Worm (Caenorhabditis elegans) whole organism, late embryonic: ENCODE measurements around the gene D2062.13.
"Not testable (repeated sequence)": the region's sequence is repeated elsewhere in the genome, so short reads cannot be mapped to it uniquely, and the experiment has no call there.

ENCODE experiments used
- ceh-18 ChIP-seq: sonication (generic microtip); optimal IDR thresholded peaks from 2 replicates; lab custom pipeline; 2016; ENCODE audit warnings: missing genetic modification characterization, missing compliant biosample characterization
- dmd-4 ChIP-seq: sonication (generic microtip); optimal IDR thresholded peaks from 2 replicates; lab custom pipeline; 2016; ENCODE audit warnings: borderline replicate concordance, missing genetic modification characterization, missing compliant biosample characterization
- elt-2 ChIP-seq: sonication (generic microtip); optimal IDR thresholded peaks from 2 replicates; lab custom pipeline; 2016; ENCODE audit warnings: missing genetic modification reagents, missing genetic modification characterization, missing compliant biosample characterization
- gmeb-2 ChIP-seq: sonication (generic microtip); optimal IDR thresholded peaks from 2 replicates; lab custom pipeline; 2016; ENCODE audit warnings: missing genetic modification characterization, inconsistent platforms, missing compliant biosample characterization
- hlh-30 ChIP-seq: sonication (generic microtip); optimal IDR thresholded peaks from 2 replicates; lab custom pipeline; 2017; ENCODE audit warnings: antibody characterized with exemption, missing genetic modification characterization, missing compliant biosample characterization; ENCODE audit not compliant: insufficient read depth
- hlh-8 ChIP-seq: sonication (generic microtip); optimal IDR thresholded peaks from 2 replicates; lab custom pipeline; 2016; ENCODE audit warnings: missing genotype, missing genetic modification characterization, missing compliant biosample characterization
- rnt-1 ChIP-seq: sonication (generic microtip); optimal IDR thresholded peaks from 2 replicates; lab custom pipeline; 2016; ENCODE audit warnings: missing genetic modification characterization, missing compliant biosample characterization
- unc-3 ChIP-seq, 2 experiments: fragments of 200-800 bp in 1 of 2; sonication (Bioruptor generic) in 1 of 2; sonication (generic microtip) in 1 of 2; conservative IDR thresholded peaks in 1 of 2; optimal IDR thresholded peaks in 1 of 2; 2 replicates each; pipeline versions ENCODE4 v1.3.6 to Lab custom; 2016 to 2022; ENCODE audit warnings: missing compliant biosample characterization in 2 of 2, missing genetic modification characterization in 2 of 2, missing genetic modification reagents in 1 of 2
- unc-55 ChIP-seq: sonication (generic microtip); optimal IDR thresholded peaks from 2 replicates; lab custom pipeline; 2017; ENCODE audit warnings: missing biosample characterization, missing genetic modification reagents, missing genetic modification characterization

DNA sequence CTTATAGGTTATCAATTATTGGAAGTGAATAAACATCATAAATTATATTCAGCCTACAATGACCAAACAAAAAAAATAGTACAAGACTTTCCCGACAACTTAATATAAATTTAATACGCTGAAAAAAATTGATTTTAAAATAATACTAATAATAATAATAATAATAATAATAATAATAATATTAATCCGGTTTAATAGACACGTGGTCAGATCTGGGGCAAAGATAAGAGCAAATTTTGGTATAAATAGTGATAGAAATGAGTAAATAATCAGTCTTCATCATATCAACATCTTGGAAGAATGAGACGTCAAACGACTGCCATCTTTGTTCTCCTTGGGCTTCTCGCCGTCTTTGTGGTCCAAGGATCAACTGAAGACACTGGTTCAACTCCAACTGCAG, 4.3 kb downstream of the D2062.13 start, which contains the start of gene msrp-5:
- not testable (repeated sequence) for TF ChIP-seq elt-2 (tag; lab: Kevin White, UChicago); hlh-8 (tag; lab: Kevin White, UChicago); ceh-18; hlh-30 (tag; lab: Kevin White, UChicago); rnt-1 (tag; lab: Kevin White, UChicago); gmeb-2; dmd-4 (tag; lab: Kevin White, UChicago); unc-3 (GFP tag; conservative IDR thresholded peaks at IDR 0.05; lab: Robert Waterston, UW); unc-3 (tag; optimal IDR thresholded peaks at IDR 0.05; lab: Kevin White, UChicago); unc-55
